Fruit fly (Drosophila melanogaster) whole organism, pupa: ENCODE data around the gene grn.
A peak's percentile ranks its signal among the peaks of the same experiment; 100 is the strongest.

Experiments
- CG10348 ChIP-seq: fragments of 200-800 bp; sonication (Bioruptor generic); IDR thresholded peaks from 2 replicates; pipeline ENCODE4 v1.3.6; 2022; ENCODE audit warnings: missing biosample characterization, missing genetic modification characterization
- CG12605 ChIP-seq: fragments of 200-800 bp; sonication (Bioruptor generic); IDR thresholded peaks from 2 replicates; pipeline ENCODE4 v1.3.6; 2022; ENCODE audit warnings: missing biosample characterization, missing genetic modification characterization
- CG13204 ChIP-seq: fragments of 200-800 bp; sonication (Bioruptor generic); optimal IDR thresholded peaks from 2 replicates; lab custom pipeline; 2018; ENCODE audit warnings: missing biosample characterization, mild to moderate bottlenecking, missing genetic modification characterization, moderate library complexity
- CG14655 ChIP-seq: fragments of 200-800 bp; sonication (Bioruptor generic); optimal IDR thresholded peaks from 3 replicates; lab custom pipeline; 2017; ENCODE audit warnings: mild to moderate bottlenecking, missing biosample characterization, missing genetic modification reagents, missing genetic modification characterization
- CG15710 ChIP-seq: fragments of 200-800 bp; sonication (Bioruptor generic); optimal IDR thresholded peaks from 2 replicates; lab custom pipeline; 2018; ENCODE audit warnings: missing biosample characterization, mild to moderate bottlenecking, missing genetic modification characterization, moderate library complexity
- CG17806 ChIP-seq: fragments of 200-800 bp; sonication (Bioruptor generic); optimal IDR thresholded peaks from 2 replicates; lab custom pipeline; 2018; ENCODE audit warnings: missing biosample characterization, mild to moderate bottlenecking, missing genetic modification characterization, moderate library complexity
- CG32121 ChIP-seq: fragments of 200-800 bp; sonication (Bioruptor generic); IDR thresholded peaks from 2 replicates; pipeline ENCODE4 v1.3.6; 2022; ENCODE audit warnings: missing biosample characterization, missing genetic modification characterization
- CG34367 ChIP-seq: fragments of 200-800 bp; sonication (Bioruptor generic); optimal IDR thresholded peaks from 2 replicates; lab custom pipeline; 2018; ENCODE audit warnings: missing biosample characterization, mild to moderate bottlenecking, missing genetic modification characterization
- CG4496 ChIP-seq: fragments of 200-800 bp; sonication (Bioruptor generic); IDR thresholded peaks from 3 replicates; pipeline ENCODE4 v1.3.6; 2022; ENCODE audit warnings: missing biosample characterization, missing genetic modification characterization
- CG8159 ChIP-seq: fragments of 200-800 bp; sonication (Bioruptor generic); optimal IDR thresholded peaks from 3 replicates; lab custom pipeline; 2018; ENCODE audit warnings: missing biosample characterization, mild to moderate bottlenecking, missing genetic modification characterization, moderate library complexity
- CG8301 ChIP-seq: fragments of 200-800 bp; sonication (Bioruptor generic); optimal IDR thresholded peaks from 2 replicates; lab custom pipeline; 2018; ENCODE audit warnings: missing biosample characterization, mild to moderate bottlenecking, missing genetic modification characterization
- CG9948 ChIP-seq: fragments of 200-800 bp; sonication (Bioruptor generic); optimal IDR thresholded peaks from 2 replicates; lab custom pipeline; 2018; ENCODE audit warnings: missing biosample characterization, mild to moderate bottlenecking, missing genetic modification characterization, moderate library complexity
- D1 ChIP-seq: fragments of 200-800 bp; sonication (Bioruptor generic); optimal IDR thresholded peaks from 2 replicates; lab custom pipeline; 2018; ENCODE audit warnings: missing biosample characterization, mild to moderate bottlenecking, missing genetic modification characterization, moderate library complexity
- EcR ChIP-seq: fragments of 200-800 bp; sonication (Bioruptor generic); optimal IDR thresholded peaks from 3 replicates; lab custom pipeline; 2019; ENCODE audit warnings: missing biosample characterization, missing genetic modification characterization, mild to moderate bottlenecking, moderate library complexity, missing genetic modification reagents
- Ets98B ChIP-seq: fragments of 200-800 bp; sonication (Bioruptor generic); IDR thresholded peaks from 2 replicates; pipeline ENCODE4 v1.3.6; 2022; ENCODE audit warnings: missing biosample characterization, missing genetic modification characterization
- Pif1A ChIP-seq: fragments of 200-800 bp; sonication (Bioruptor generic); optimal IDR thresholded peaks from 3 replicates; lab custom pipeline; 2016; ENCODE audit warnings: missing biosample characterization, missing genetic modification characterization
- Pif1B ChIP-seq: fragments of 200-800 bp; sonication (Bioruptor generic); optimal IDR thresholded peaks from 3 replicates; lab custom pipeline; 2016; ENCODE audit warnings: missing biosample characterization, missing genetic modification characterization
- Snoo ChIP-seq: fragments of 200-800 bp; sonication (Bioruptor generic); optimal IDR thresholded peaks from 3 replicates; lab custom pipeline; 2017; ENCODE audit warnings: missing biosample characterization, mild to moderate bottlenecking, missing genetic modification characterization, inconsistent platforms
- fd96Ca ChIP-seq: fragments of 200-800 bp; sonication (Bioruptor generic); IDR thresholded peaks from 3 replicates; pipeline ENCODE4 v1.3.6; 2022; ENCODE audit warnings: missing biosample characterization, missing genetic modification characterization
- gl ChIP-seq: fragments of 200-800 bp; sonication (Bioruptor generic); optimal IDR thresholded peaks from 2 replicates; lab custom pipeline; 2018; ENCODE audit warnings: missing biosample characterization, mild to moderate bottlenecking, missing genetic modification characterization
- rn ChIP-seq: fragments of 200-800 bp; sonication (Bioruptor generic); IDR thresholded peaks from 2 replicates; pipeline ENCODE4 v1.3.6; 2022; ENCODE audit warnings: missing biosample characterization, missing genetic modification characterization

The grn gene

dm6 chr3R:8122198-8122970 is 58.9 kb downstream of the grn start, which contains the start of gene CG7878:
CG7878 (plus strand) TSS chr3R:8122725.
- TF ChIP-seq Pif1A (GFP tag; lab: Kevin White, UChicago), result peak; percentile 30
- no peak for TF ChIP-seq gl (tag; lab: Kevin White, UChicago)
- TF ChIP-seq rn, result no peak
- TF ChIP-seq CG14655 (GFP tag; lab: Kevin White, UChicago), result no peak
- no peak for TF ChIP-seq CG9948 (tag; lab: Kevin White, UChicago)
- TF ChIP-seq CG15710 (tag; lab: Kevin White, UChicago), result peak; percentile 14
- TF ChIP-seq CG10348 (GFP tag; lab: Robert Waterston, UW), result no peak
- TF ChIP-seq fd96Ca (GFP tag; lab: Robert Waterston, UW), result no peak
- no peak for TF ChIP-seq CG4496
- TF ChIP-seq CG32121 (GFP tag; lab: Robert Waterston, UW), result 0 out of 2 replicates have a peak, but pooled peaks have one; percentile 12
- TF ChIP-seq CG34367 (tag; lab: Kevin White, UChicago), result no peak
- TF ChIP-seq CG8301, result no peak
- TF ChIP-seq Ets98B (GFP tag; lab: Robert Waterston, UW), result peak; percentile 35; the same call in 1 of the 2 replicates
- TF ChIP-seq CG8159, result peak; percentile 31
- TF ChIP-seq D1 (tag; lab: Kevin White, UChicago), result peak; percentile 32
- TF ChIP-seq Snoo, result peak; percentile 4
- TF ChIP-seq EcR (GFP tag; lab: Kevin White, UChicago), result no peak
- TF ChIP-seq CG12605 (GFP tag; lab: Robert Waterston, UW), result no peak
- peak; percentile 8 for TF ChIP-seq CG17806
- no peak for TF ChIP-seq CG13204 (GFP tag; lab: Kevin White, UChicago)
- TF ChIP-seq Pif1B (GFP tag; lab: Kevin White, UChicago), result peak; percentile 19

- TF ChIP-seq CG14655 (GFP tag; lab: Kevin White, UChicago) (peak; percentile 8), D1 (tag; lab: Kevin White, UChicago) (no peak), Snoo (peak; percentile 70)
- TF ChIP-seq, all 21 proteins: peak for 2
Observed at dm6 chr3R:8120338-8120662, 60.9 kb downstream of the grn start.

dm6 chr3R:8119457-8120337 is 61.5 kb downstream of the grn start:
- no peak for TF ChIP-seq rn
- TF ChIP-seq gl (tag; lab: Kevin White, UChicago), result no peak
- TF ChIP-seq CG13204 (GFP tag; lab: Kevin White, UChicago), result no peak
- TF ChIP-seq CG8301, result peak; percentile 77
- TF ChIP-seq CG12605 (GFP tag; lab: Robert Waterston, UW), result no peak
- peak; percentile 78 for TF ChIP-seq CG14655 (GFP tag; lab: Kevin White, UChicago)
- TF ChIP-seq EcR (GFP tag; lab: Kevin White, UChicago), result peak; percentile 75
- peak; percentile 33; the same call in 2 of the 3 replicates for TF ChIP-seq fd96Ca (GFP tag; lab: Robert Waterston, UW)
- no peak for TF ChIP-seq CG10348 (GFP tag; lab: Robert Waterston, UW)
- TF ChIP-seq CG4496, result 0 out of 3 replicates have a peak, but pooled peaks have one; percentile 23
- peak; percentile 69 for TF ChIP-seq Pif1B (GFP tag; lab: Kevin White, UChicago)
- peak; percentile 8 for TF ChIP-seq CG34367 (tag; lab: Kevin White, UChicago)
- TF ChIP-seq Ets98B (GFP tag; lab: Robert Waterston, UW), result peak; percentile 61
- peak; percentile 42 for TF ChIP-seq CG32121 (GFP tag; lab: Robert Waterston, UW)
- TF ChIP-seq Pif1A (GFP tag; lab: Kevin White, UChicago), result peak; percentile 75
- peak; percentile 71 for TF ChIP-seq CG8159
- peak; percentile 77 for TF ChIP-seq Snoo
- TF ChIP-seq CG9948 (tag; lab: Kevin White, UChicago), result peak; percentile 59
- TF ChIP-seq CG17806, result peak; percentile 57
- peak; percentile 52 for TF ChIP-seq D1 (tag; lab: Kevin White, UChicago)
- TF ChIP-seq CG15710 (tag; lab: Kevin White, UChicago), result peak; percentile 64

- TF ChIP-seq CG12605 (GFP tag; lab: Robert Waterston, UW) (no peak), CG8301 (no peak), CG14655 (GFP tag; lab: Kevin White, UChicago) (no peak), CG34367 (tag; lab: Kevin White, UChicago) (no peak), gl (tag; lab: Kevin White, UChicago) (no peak), CG17806 (no peak), CG32121 (GFP tag; lab: Robert Waterston, UW) (no peak), Ets98B (GFP tag; lab: Robert Waterston, UW) (no peak), CG15710 (tag; lab: Kevin White, UChicago) (no peak), Pif1A (GFP tag; lab: Kevin White, UChicago) (no peak), CG13204 (GFP tag; lab: Kevin White, UChicago) (no peak), fd96Ca (GFP tag; lab: Robert Waterston, UW) (no peak), CG4496 (no peak), Pif1B (GFP tag; lab: Kevin White, UChicago) (no peak), rn (no peak), CG9948 (tag; lab: Kevin White, UChicago) (no peak), CG8159 (no peak)
- TF ChIP-seq, all 21 proteins: peak for 0
Observed at dm6 chr3R:8118781-8119456, 62.3 kb downstream of the grn start.
